Fruit fly (Drosophila melanogaster) Kc167 (cell line): ENCODE measurements around the gene CG7006.

Experiments
- Myc ChIP-seq: fragments of >200 bp; optimal IDR thresholded peaks from 2 replicates; lab custom pipeline; 2017; ENCODE audit warnings: missing external identifiers
- Sin3A ChIP-seq: fragments of >200 bp; optimal IDR thresholded peaks from 2 replicates; lab custom pipeline; 2018; ENCODE audit warnings: missing external identifiers
- insv ChIP-seq: fragments of >200 bp; optimal IDR thresholded peaks from 3 replicates; lab custom pipeline; 2018; ENCODE audit warnings: missing external identifiers
- psq ChIP-seq: fragments of >200 bp; optimal IDR thresholded peaks from 2 replicates; lab custom pipeline; 2017; ENCODE audit warnings: missing external identifiers

DNA sequence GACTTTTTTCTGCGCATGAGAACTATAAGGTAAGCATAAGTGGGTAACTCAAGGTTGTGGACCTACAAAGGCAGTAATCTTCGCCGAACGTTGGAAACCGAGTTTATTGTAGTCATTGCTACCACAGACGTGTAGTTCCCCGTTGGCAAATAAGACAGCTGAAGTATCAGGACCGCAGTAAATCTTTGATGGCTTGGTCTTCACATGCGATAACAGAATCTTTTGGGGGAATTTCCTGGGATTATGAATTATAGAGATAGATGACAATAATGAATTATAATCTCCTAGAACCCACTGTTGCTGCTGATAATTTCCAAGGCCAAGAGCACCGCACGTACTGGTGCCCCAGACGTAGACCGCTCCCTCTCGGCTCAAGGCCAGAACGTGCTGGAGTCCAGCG, 27.4 kb upstream of the CG7006 start:
- TF ChIP-seq Myc (lab: Kevin White, UChicago) (no peak), psq (lab: Kevin White, UChicago) (no peak), insv (lab: Kevin White, UChicago) (no peak), Sin3A (no peak)
